Worm (Caenorhabditis elegans): ENCODE data around the gene T19C3.3.

Gene T19C3.3

ce11 chrIII:595449-595848 lies 18.9 kb downstream of the T19C3.3 start:
- TF ChIP-seq ceh-13 (GFP tag; optimal IDR thresholded peaks at IDR 0.05): no peak
- no peak for TF ChIP-seq hmbx-1 (tag; optimal IDR thresholded peaks at IDR 0.05)
- TF ChIP-seq scrt-1 (GFP tag; IDR thresholded peaks at IDR 0.05): no peak
- TF ChIP-seq tbx-11 (GFP tag; IDR thresholded peaks at IDR 0.05): no peak
- no peak for TF ChIP-seq sea-1 (GFP tag; conservative IDR thresholded peaks at IDR 0.05)
- no peak for TF ChIP-seq tra-4 (tag; optimal IDR thresholded peaks at IDR 0.05)

ce11 chrIII:587009-587408 lies 27.3 kb downstream of the T19C3.3 start, which contains the start of gene helq-1:
Gene helq-1 (minus strand): TSS chrIII:587109.
- TF ChIP-seq scrt-1 (GFP tag; IDR thresholded peaks at IDR 0.05): no peak

DNA sequence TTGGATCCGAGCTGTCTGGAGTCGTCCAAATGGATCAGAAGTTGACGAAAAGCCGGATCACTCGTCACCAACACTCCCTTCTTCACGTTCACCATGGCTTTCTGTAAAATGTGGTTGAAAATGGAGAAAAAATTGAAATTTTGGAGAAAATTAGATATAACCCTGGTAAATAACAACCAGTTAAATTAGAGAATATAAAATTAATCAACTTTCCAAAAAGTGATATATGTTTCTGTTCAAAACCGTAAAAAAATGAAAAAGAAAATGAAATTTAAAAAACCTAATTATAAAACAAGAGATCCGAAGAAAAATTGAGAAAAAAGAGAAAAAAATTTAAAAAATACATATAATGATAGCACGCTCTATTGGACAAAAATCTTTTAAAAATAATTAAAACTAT lies 36.9 kb downstream of the T19C3.3 start, which contains the start of gene gtf-2H5:
gtf-2H5 (minus strand) TSS at position 101 of the 400 bp plus-strand sequence.
- TF ChIP-seq scrt-1 (GFP tag; IDR thresholded peaks at IDR 0.05): no peak
- TF ChIP-seq ceh-13 (GFP tag; optimal IDR thresholded peaks at IDR 0.05): no peak
- TF ChIP-seq F13C5.2 (tag; optimal IDR thresholded peaks at IDR 0.05): no peak
- TF ChIP-seq sea-1 (GFP tag; conservative IDR thresholded peaks at IDR 0.05): no peak
- no peak for TF ChIP-seq flt-1 (GFP tag; IDR thresholded peaks at IDR 0.05)
- TF ChIP-seq ets-7 (tag; optimal IDR thresholded peaks at IDR 0.05): no peak
- TF ChIP-seq tbx-37 (GFP tag; conservative IDR thresholded peaks at IDR 0.05): no peak
- no peak for TF ChIP-seq ama-1 (optimal IDR thresholded peaks at IDR 0.05)
- no peak for TF ChIP-seq hmg-4 (GFP tag; optimal IDR thresholded peaks at IDR 0.05)
- TF ChIP-seq ceh-36 (tag; optimal IDR thresholded peaks at IDR 0.05): no peak
- no peak for TF ChIP-seq pes-1 (GFP tag; IDR thresholded peaks at IDR 0.05)

DNA sequence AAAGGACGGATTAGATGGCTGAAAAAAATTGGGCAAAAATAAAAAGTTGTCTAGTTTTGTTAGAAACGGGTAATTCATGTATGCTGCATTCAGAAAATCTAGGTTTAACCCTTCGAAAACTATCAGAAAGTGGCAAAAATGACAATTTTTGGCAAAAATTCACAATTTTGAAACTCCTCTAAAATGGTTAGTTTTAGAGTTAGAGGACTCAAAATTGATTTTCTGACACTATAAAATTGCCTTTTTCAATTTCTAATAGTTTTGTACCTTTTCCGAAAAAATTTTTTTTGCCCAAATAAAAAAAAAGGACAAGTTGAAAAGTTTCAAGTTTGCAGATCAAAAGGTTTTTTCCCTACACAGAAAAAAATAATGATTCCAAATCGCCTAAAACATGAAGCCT lies 37.8 kb downstream of the T19C3.3 start:
- TF ChIP-seq hmbx-1 (tag; optimal IDR thresholded peaks at IDR 0.05) (no peak), pes-1 (GFP tag; IDR thresholded peaks at IDR 0.05) (no peak), sea-1 (GFP tag; conservative IDR thresholded peaks at IDR 0.05) (no peak), ets-7 (tag; optimal IDR thresholded peaks at IDR 0.05) (no peak), aly-1 (tag; optimal IDR thresholded peaks at IDR 0.05) (no peak), F13C5.2 (tag; optimal IDR thresholded peaks at IDR 0.05) (no peak), hmg-4 (GFP tag; optimal IDR thresholded peaks at IDR 0.05) (no peak), tbx-37 (GFP tag; conservative IDR thresholded peaks at IDR 0.05) (no peak), scrt-1 (GFP tag; IDR thresholded peaks at IDR 0.05) (no peak), tbx-11 (GFP tag; IDR thresholded peaks at IDR 0.05) (no peak), tra-4 (tag; optimal IDR thresholded peaks at IDR 0.05) (no peak), ceh-13 (GFP tag; optimal IDR thresholded peaks at IDR 0.05) (no peak), flt-1 (GFP tag; IDR thresholded peaks at IDR 0.05) (no peak), hnd-1 (tag; optimal IDR thresholded peaks at IDR 0.05) (no peak), ceh-36 (tag; optimal IDR thresholded peaks at IDR 0.05) (no peak), ama-1 (optimal IDR thresholded peaks at IDR 0.05) (no peak)

- no peak for TF ChIP-seq scrt-1 (GFP tag; IDR thresholded peaks at IDR 0.05)
- TF ChIP-seq hnd-1 (tag; optimal IDR thresholded peaks at IDR 0.05): no peak
Measured at ce11 chrIII:568815-569214, 45.5 kb downstream of the T19C3.3 start.

ce11 chrIII:564786-565185 lies 49.6 kb downstream of the T19C3.3 start:
- no peak for TF ChIP-seq scrt-1 (GFP tag; IDR thresholded peaks at IDR 0.05)
- TF ChIP-seq tbx-37 (GFP tag; conservative IDR thresholded peaks at IDR 0.05): no peak
- TF ChIP-seq B0310.2 (tag; optimal IDR thresholded peaks at IDR 0.05): no peak
- TF ChIP-seq hmg-4 (GFP tag; optimal IDR thresholded peaks at IDR 0.05): no peak
- no peak for TF ChIP-seq hmbx-1 (tag; optimal IDR thresholded peaks at IDR 0.05)
- no peak for TF ChIP-seq ets-7 (tag; optimal IDR thresholded peaks at IDR 0.05)
- TF ChIP-seq ceh-13 (GFP tag; optimal IDR thresholded peaks at IDR 0.05): no peak
- no peak for TF ChIP-seq flt-1 (GFP tag; IDR thresholded peaks at IDR 0.05)
- TF ChIP-seq tbx-11 (GFP tag; IDR thresholded peaks at IDR 0.05): no peak
- no peak for TF ChIP-seq ama-1 (optimal IDR thresholded peaks at IDR 0.05)
- TF ChIP-seq F13C5.2 (tag; optimal IDR thresholded peaks at IDR 0.05): no peak
- TF ChIP-seq pes-1 (GFP tag; IDR thresholded peaks at IDR 0.05): no peak
- TF ChIP-seq sea-1 (GFP tag; conservative IDR thresholded peaks at IDR 0.05): no peak

DNA sequence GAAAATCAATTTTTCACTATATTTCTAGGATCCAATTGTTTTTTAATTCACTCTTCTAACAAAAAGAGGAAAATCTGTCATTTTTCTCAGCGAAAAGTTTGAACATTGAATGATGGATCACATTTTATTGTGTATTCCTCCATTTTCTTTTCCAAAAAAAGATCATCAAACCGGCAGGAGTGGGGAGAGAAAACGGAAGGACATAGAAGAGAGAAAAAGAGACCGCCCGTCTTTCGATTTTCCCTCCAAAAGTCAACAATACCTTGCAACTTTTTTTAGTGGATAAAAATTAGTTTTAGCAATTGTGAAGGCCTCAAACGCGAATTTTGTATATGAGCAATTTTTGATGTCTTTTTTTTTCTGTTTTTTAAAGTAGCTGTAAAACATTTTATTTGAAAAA lies 50.6 kb downstream of the T19C3.3 start:
- no peak for TF ChIP-seq tbx-37 (GFP tag; conservative IDR thresholded peaks at IDR 0.05)
- no peak for TF ChIP-seq B0310.2 (tag; optimal IDR thresholded peaks at IDR 0.05)
- no peak for TF ChIP-seq hnd-1 (tag; optimal IDR thresholded peaks at IDR 0.05)
- TF ChIP-seq aly-1 (tag; optimal IDR thresholded peaks at IDR 0.05): no peak
- no peak for TF ChIP-seq hmbx-1 (tag; optimal IDR thresholded peaks at IDR 0.05)
- no peak for TF ChIP-seq ets-7 (tag; optimal IDR thresholded peaks at IDR 0.05)
- TF ChIP-seq sea-1 (GFP tag; conservative IDR thresholded peaks at IDR 0.05): no peak
- TF ChIP-seq ama-1 (optimal IDR thresholded peaks at IDR 0.05): no peak
- TF ChIP-seq pes-1 (GFP tag; IDR thresholded peaks at IDR 0.05): no peak
